Fruit fly (Drosophila melanogaster) whole organism: ENCODE data around the gene CG11672.

ENCODE experiments used
- CG8478 ChIP-seq: fragments of >200 bp; optimal IDR thresholded peaks from 2 replicates; lab custom pipeline; 2018; ENCODE audit warnings: inconsistent platforms
- Dll ChIP-seq: fragments of >200 bp; optimal IDR thresholded peaks from 2 replicates; lab custom pipeline; 2017
- EcR ChIP-seq, 2 experiments: fragments of >200 bp; optimal IDR thresholded peaks; 2 replicates each; lab custom pipeline; 2017; ENCODE audit warnings: missing biosample characterization in 2 of 2, missing genetic modification characterization in 2 of 2, missing genetic modification reagents in 2 of 2
- pan ChIP-seq: fragments of >200 bp; optimal IDR thresholded peaks from 2 replicates; lab custom pipeline; 2017
- psq ChIP-seq: fragments of >200 bp; optimal IDR thresholded peaks from 2 replicates; lab custom pipeline; 2017

DNA sequence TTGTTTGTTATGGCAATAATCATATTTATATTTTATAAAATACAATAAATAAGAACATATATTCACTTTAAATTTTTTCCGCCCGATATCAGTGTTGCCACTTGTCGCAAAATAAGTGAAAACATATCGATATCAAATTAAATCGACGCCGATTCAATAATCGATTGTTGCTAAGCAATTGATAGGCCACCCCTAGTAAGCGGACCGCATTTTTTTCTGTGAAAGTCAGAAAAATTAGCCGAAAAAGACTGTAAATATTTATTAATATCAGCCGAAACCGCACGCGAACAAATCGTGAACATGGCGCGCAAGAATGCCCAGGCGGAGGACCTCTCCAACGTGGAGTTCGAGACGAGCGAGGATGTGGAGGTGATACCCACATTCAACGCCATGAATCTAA lies 22.7 kb upstream of the CG11672 start, which contains the start of gene CG7483:
- no peak for TF ChIP-seq psq (lab: Kevin White, UChicago)
- TF ChIP-seq CG8478 (lab: Kevin White, UChicago) = no peak
- TF ChIP-seq Dll (lab: Kevin White, UChicago) = no peak
- no peak for TF ChIP-seq pan
- no peak for TF ChIP-seq EcR (GFP tag; optimal IDR thresholded peaks at IDR 0.05; lab: Kevin White, UChicago)
